Fruit fly (Drosophila melanogaster) whole organism, embryonic: ENCODE results near the gene Mon1.
A peak's percentile ranks its signal among the peaks of the same experiment; 100 is the strongest.

Source experiments
- CG12744 ChIP-seq: fragments of 200-800 bp; sonication (Bioruptor generic); optimal IDR thresholded peaks from 2 replicates; lab custom pipeline; 2016; ENCODE audit warnings: missing biosample characterization, missing genetic modification characterization
- CG1529 ChIP-seq: fragments of 200-800 bp; sonication (Bioruptor generic); optimal IDR thresholded peaks from 3 replicates; lab custom pipeline; 2018; ENCODE audit warnings: missing biosample characterization, missing genetic modification characterization
- CG15479 ChIP-seq: fragments of 200-800 bp; sonication (Bioruptor generic); optimal IDR thresholded peaks from 3 replicates; lab custom pipeline; 2019; ENCODE audit warnings: missing biosample characterization, mild to moderate bottlenecking, missing genetic modification characterization, moderate library complexity
- CG17829 ChIP-seq: fragments of 200-800 bp; optimal IDR thresholded peaks from 2 replicates; lab custom pipeline; 2019; ENCODE audit warnings: missing biosample characterization, mild to moderate bottlenecking, missing genetic modification characterization, moderate library complexity
- CG2116 ChIP-seq: fragments of 200-800 bp; sonication (Bioruptor generic); optimal IDR thresholded peaks from 3 replicates; lab custom pipeline; 2018; ENCODE audit warnings: missing biosample characterization, mild to moderate bottlenecking, missing genetic modification characterization
- CG2120 ChIP-seq: fragments of 200-800 bp; sonication (Bioruptor generic); optimal IDR thresholded peaks from 3 replicates; lab custom pipeline; 2016; ENCODE audit warnings: missing biosample characterization, missing genetic modification characterization
- CG2199 ChIP-seq: fragments of 200-800 bp; sonication (Bioruptor generic); IDR thresholded peaks from 3 replicates; pipeline ENCODE4 v1.3.6; 2022; ENCODE audit warnings: missing biosample characterization, missing genetic modification characterization
- CG2678 ChIP-seq: fragments of 200-800 bp; sonication (Bioruptor generic); optimal IDR thresholded peaks from 3 replicates; lab custom pipeline; 2019; ENCODE audit warnings: missing biosample characterization, mild to moderate bottlenecking, missing genetic modification characterization, moderate library complexity
- CG31365 ChIP-seq: fragments of 200-800 bp; sonication (Bioruptor generic); optimal IDR thresholded peaks from 2 replicates; lab custom pipeline; 2018; ENCODE audit warnings: missing biosample characterization, mild to moderate bottlenecking, missing genetic modification characterization
- CG33557 ChIP-seq: fragments of 200-800 bp; sonication (Bioruptor generic); optimal IDR thresholded peaks from 2 replicates; lab custom pipeline; 2019; ENCODE audit warnings: missing biosample characterization, mild to moderate bottlenecking, missing genetic modification characterization, moderate library complexity
- CG3838 ChIP-seq: fragments of 200-800 bp; sonication (Bioruptor generic); optimal IDR thresholded peaks from 3 replicates; lab custom pipeline; 2016; ENCODE audit warnings: missing biosample characterization, missing genetic modification characterization
- CG3995 ChIP-seq: fragments of 200-800 bp; sonication (Bioruptor generic); optimal IDR thresholded peaks from 3 replicates; lab custom pipeline; 2016; ENCODE audit warnings: missing biosample characterization, missing genetic modification characterization
- CG4282 ChIP-seq: fragments of 200-800 bp; sonication (Bioruptor generic); optimal IDR thresholded peaks from 2 replicates; lab custom pipeline; 2016; ENCODE audit warnings: missing biosample characterization, missing genetic modification characterization
- CG43689 ChIP-seq: fragments of 200-800 bp; sonication (Bioruptor generic); IDR thresholded peaks from 2 replicates; pipeline ENCODE4 v1.3.6; 2022; ENCODE audit warnings: missing biosample characterization, missing genetic modification characterization
- CG4730 ChIP-seq: fragments of 200-800 bp; sonication (Bioruptor generic); IDR thresholded peaks from 2 replicates; pipeline ENCODE4 v1.3.6; 2022; ENCODE audit warnings: missing biosample characterization, missing genetic modification characterization
- CoRest ChIP-seq: fragments of 200-800 bp; sonication (Bioruptor generic); optimal IDR thresholded peaks from 3 replicates; lab custom pipeline; 2018; ENCODE audit warnings: missing biosample characterization, mild to moderate bottlenecking, missing genetic modification characterization, moderate library complexity
- Dref ChIP-seq: fragments of 200-800 bp; sonication (Bioruptor generic); IDR thresholded peaks from 2 replicates; pipeline ENCODE4 v1.3.6; 2022; ENCODE audit warnings: missing biosample characterization, missing genetic modification characterization
- Drgx ChIP-seq: fragments of 200-800 bp; sonication (Bioruptor generic); IDR thresholded peaks from 2 replicates; pipeline ENCODE4 v1.3.6; 2022; ENCODE audit warnings: missing biosample characterization, missing genetic modification characterization
- Gsc ChIP-seq: fragments of 200-800 bp; sonication (Bioruptor generic); IDR thresholded peaks from 2 replicates; pipeline ENCODE4 v1.3.6; 2022; ENCODE audit warnings: missing biosample characterization, missing genetic modification characterization
- Gug ChIP-seq: fragments of 200-800 bp; sonication (Bioruptor generic); IDR thresholded peaks from 4 replicates; pipeline ENCODE4 v1.3.6; 2022; ENCODE audit warnings: missing biosample characterization, missing genetic modification characterization
- Med ChIP-seq: fragments of 200-800 bp; sonication (Bioruptor generic); peaks from one replicate; lab custom pipeline; 2016; ENCODE audit warnings: missing biosample characterization, missing genetic modification characterization, mild to moderate bottlenecking, inconsistent platforms, moderate library complexity
- Pdp1 ChIP-seq, 2 experiments: fragments of 200-800 bp; sonication (Bioruptor generic); optimal IDR thresholded peaks; 3 replicates each; lab custom pipeline; 2016; ENCODE audit warnings: missing biosample characterization in 2 of 2, missing genetic modification characterization in 2 of 2, mild to moderate bottlenecking in 1 of 2, moderate library complexity in 1 of 2
- Ptx1 ChIP-seq: fragments of 200-800 bp; sonication (Bioruptor generic); IDR thresholded peaks from 2 replicates; pipeline ENCODE4 v1.3.6; 2022; ENCODE audit warnings: missing biosample characterization, missing genetic modification characterization
- Rx ChIP-seq: fragments of 200-800 bp; sonication (Bioruptor generic); IDR thresholded peaks from 2 replicates; pipeline ENCODE4 v1.3.6; 2022; ENCODE audit warnings: missing biosample characterization, missing genetic modification characterization
- Side ChIP-seq: fragments of 200-800 bp; sonication (Bioruptor generic); optimal IDR thresholded peaks from 2 replicates; lab custom pipeline; 2016; ENCODE audit warnings: missing biosample characterization, missing genetic modification characterization
- Tbp ChIP-seq: fragments of >200 bp; optimal IDR thresholded peaks from 2 replicates; lab custom pipeline; 2018; ENCODE audit warnings: missing biosample characterization, missing genetic modification characterization
- ab ChIP-seq: fragments of 200-800 bp; sonication (Bioruptor generic); optimal IDR thresholded peaks from 2 replicates; lab custom pipeline; 2016; ENCODE audit warnings: missing biosample characterization, missing genetic modification characterization
- ac ChIP-seq: fragments of 200-800 bp; sonication (Bioruptor generic); optimal IDR thresholded peaks from 3 replicates; lab custom pipeline; 2017; ENCODE audit warnings: missing biosample characterization, mild to moderate bottlenecking, missing genetic modification characterization
- az2 ChIP-seq: fragments of 200-800 bp; sonication (Bioruptor generic); optimal IDR thresholded peaks from 3 replicates; lab custom pipeline; 2016; ENCODE audit warnings: missing biosample characterization, missing genetic modification characterization
- bcd ChIP-seq: fragments of 200-800 bp; sonication (Bioruptor generic); optimal IDR thresholded peaks from 2 replicates; lab custom pipeline; 2017; ENCODE audit warnings: missing biosample characterization, mild to moderate bottlenecking, missing genetic modification characterization
- cas ChIP-seq: fragments of 200-800 bp; sonication (Bioruptor generic); IDR thresholded peaks from 2 replicates; pipeline ENCODE4 v1.3.6; 2022; ENCODE audit warnings: missing biosample characterization, missing genetic modification characterization
- chm ChIP-seq: fragments of 200-800 bp; sonication (Bioruptor generic); IDR thresholded peaks from 2 replicates; pipeline ENCODE4 v1.3.6; 2022; ENCODE audit warnings: missing biosample characterization, missing genetic modification characterization
- fd3F ChIP-seq: fragments of 200-800 bp; sonication (Bioruptor generic); optimal IDR thresholded peaks from 2 replicates; lab custom pipeline; 2018; ENCODE audit warnings: missing biosample characterization, mild to moderate bottlenecking, missing genetic modification characterization, moderate library complexity
- fd96Cb ChIP-seq: fragments of 200-800 bp; sonication (Bioruptor generic); optimal IDR thresholded peaks from 2 replicates; lab custom pipeline; 2018; ENCODE audit warnings: missing biosample characterization, mild to moderate bottlenecking, missing genetic modification characterization, moderate library complexity
- gcm ChIP-seq: fragments of 200-800 bp; sonication (Bioruptor generic); optimal IDR thresholded peaks from 2 replicates; lab custom pipeline; 2019; ENCODE audit warnings: missing biosample characterization, mild to moderate bottlenecking, missing genetic modification characterization, moderate library complexity
- grau ChIP-seq: fragments of 200-800 bp; optimal IDR thresholded peaks from 3 replicates; lab custom pipeline; 2019; ENCODE audit warnings: missing biosample characterization, mild to moderate bottlenecking, missing genetic modification characterization, moderate library complexity
- ham ChIP-seq: fragments of 200-800 bp; sonication (Bioruptor generic); IDR thresholded peaks from 2 replicates; pipeline ENCODE4 v1.3.6; 2022; ENCODE audit warnings: missing biosample characterization, missing genetic modification characterization
- org-1 ChIP-seq: fragments of 200-800 bp; sonication (Bioruptor generic); optimal IDR thresholded peaks from 2 replicates; lab custom pipeline; 2017; ENCODE audit warnings: missing biosample characterization, missing genetic modification characterization
- prd ChIP-seq, 3 experiments: fragments of >200 bp in 2 of 3; fragments of 200-800 bp in 1 of 3; sonication (Bioruptor generic) in 1 of 3; optimal IDR thresholded peaks in 2 of 3; IDR thresholded peaks in 1 of 3; 2 replicates in 2 of 3; 3 replicates in 1 of 3; pipeline versions ENCODE4 v1.3.6 to Lab custom; 2017 to 2022; ENCODE audit warnings: missing biosample characterization in 1 of 3, missing genetic modification characterization in 1 of 3
- row ChIP-seq: fragments of 200-800 bp; sonication (Bioruptor generic); IDR thresholded peaks from 3 replicates; pipeline ENCODE4 v1.3.6; 2022; ENCODE audit warnings: missing biosample characterization, missing genetic modification characterization
- salm ChIP-seq: fragments of 200-800 bp; sonication (Bioruptor generic); optimal IDR thresholded peaks from 2 replicates; lab custom pipeline; 2018; ENCODE audit warnings: missing biosample characterization, mild to moderate bottlenecking, missing genetic modification characterization
- slbo ChIP-seq: fragments of 200-800 bp; sonication (Bioruptor generic); IDR thresholded peaks from 2 replicates; pipeline ENCODE4 v1.3.6; 2022; ENCODE audit warnings: missing biosample characterization, missing genetic modification characterization
- slp2 ChIP-seq: fragments of 200-800 bp; sonication (Bioruptor generic); optimal IDR thresholded peaks from 2 replicates; lab custom pipeline; 2016; ENCODE audit warnings: missing biosample characterization, missing genetic modification characterization
- ssp ChIP-seq: fragments of 200-800 bp; sonication (Bioruptor generic); IDR thresholded peaks from 2 replicates; pipeline ENCODE4 v1.3.6; 2022; ENCODE audit warnings: missing biosample characterization, missing genetic modification characterization
- stc ChIP-seq: fragments of 200-800 bp; sonication (Bioruptor generic); IDR thresholded peaks from 2 replicates; pipeline ENCODE4 v1.3.6; 2022; ENCODE audit warnings: missing biosample characterization, missing genetic modification characterization
- tx ChIP-seq: fragments of 200-800 bp; sonication (Bioruptor generic); optimal IDR thresholded peaks from 2 replicates; lab custom pipeline; 2016; ENCODE audit warnings: missing biosample characterization, missing genetic modification characterization
- unpg ChIP-seq: fragments of 200-800 bp; sonication (Bioruptor generic); optimal IDR thresholded peaks from 3 replicates; lab custom pipeline; 2018; ENCODE audit warnings: missing biosample characterization, mild to moderate bottlenecking, missing genetic modification characterization, moderate library complexity
- vvl ChIP-seq: fragments of 200-800 bp; sonication (Bioruptor generic); IDR thresholded peaks from 2 replicates; pipeline ENCODE4 v1.3.6; 2022; ENCODE audit warnings: missing biosample characterization, missing genetic modification characterization
- wdn ChIP-seq: fragments of 200-800 bp; sonication (Bioruptor generic); IDR thresholded peaks from 2 replicates; pipeline ENCODE4 v1.3.6; 2022; ENCODE audit warnings: missing biosample characterization, missing genetic modification characterization

Gene Mon1

dm6 chr2L:4836193-4836592, 14.2 kb upstream of the Mon1 start:
- TF ChIP-seq fd3F (GFP tag; lab: Kevin White, UChicago) (no peak), Gug (GFP tag; lab: Robert Waterston, UW) (peak; percentile 6; the same call in 1 of the 4 replicates), slp2 (no peak), grau (tag; lab: Kevin White, UChicago) (peak; percentile 49), CG2678 (peak; percentile 3), Pdp1 (GFP tag; optimal IDR thresholded peaks at IDR 0.05; lab: Kevin White, UChicago) (peak in 1 of 2 experiments; percentile 14), ham (GFP tag; lab: Robert Waterston, UW) (no peak), Drgx (GFP tag; lab: Robert Waterston, UW) (peak; percentile 29; the same call in 1 of the 2 replicates), Med (peak; percentile 58), row (GFP tag; lab: Robert Waterston, UW) (peak; percentile 41; the same call in 2 of the 3 replicates), slbo (GFP tag; lab: Robert Waterston, UW) (peak; percentile 22; the same call in 1 of the 2 replicates)
- TF ChIP-seq, all 482 proteins: peak for 8

DNA sequence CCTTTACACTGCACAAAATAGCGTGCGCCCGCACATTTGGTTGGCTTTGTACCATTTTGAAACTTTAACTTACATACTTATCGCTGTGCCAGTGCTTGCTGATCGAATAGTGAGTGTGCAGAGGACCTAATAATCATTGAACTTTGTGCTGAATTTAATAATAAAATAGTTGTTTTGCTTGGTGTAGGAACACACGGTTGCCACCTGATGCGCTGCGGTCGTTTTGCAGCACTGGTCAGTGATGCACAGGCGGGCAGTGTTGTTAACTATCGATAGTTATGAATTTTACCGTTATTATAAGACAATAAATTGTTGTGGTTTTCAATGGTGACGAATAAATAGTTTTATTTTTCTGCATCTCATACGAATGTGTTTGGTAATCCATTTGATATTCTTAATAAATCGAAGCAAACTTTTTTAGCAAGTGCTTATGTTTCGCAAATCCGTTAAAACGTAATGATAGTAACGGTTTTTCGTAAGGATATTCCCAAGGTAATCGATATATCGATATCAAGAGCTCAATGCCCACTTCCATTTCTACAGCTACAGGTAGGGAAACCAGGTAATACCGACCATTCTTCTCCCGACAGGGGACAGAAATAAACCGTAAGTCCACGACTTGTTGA, 12.6 kb upstream of the Mon1 start, which contains the start of the genes tank and CG12194:
Gene tank (minus strand): TSS at position 228 of the 626 bp plus-strand sequence.
Gene CG12194 (plus strand): TSS at position 576 of the 626 bp plus-strand sequence.
- TF ChIP-seq tx (GFP tag; lab: Kevin White, UChicago): peak; percentile 99
- TF ChIP-seq prd (optimal IDR thresholded peaks at IDR 0.05; lab: Kevin White, UChicago): no peak
- TF ChIP-seq prd (GFP tag; IDR thresholded peaks at IDR 0.05; lab: Robert Waterston, UW): peak; percentile 100
- peak; percentile 99 for TF ChIP-seq org-1 (GFP tag; lab: Kevin White, UChicago)
- TF ChIP-seq CG12744: peak; percentile 98
- TF ChIP-seq cas (GFP tag; lab: Robert Waterston, UW): peak; percentile 98
- peak; percentile 99 for TF ChIP-seq stc (GFP tag; lab: Robert Waterston, UW)
- peak; percentile 100 for TF ChIP-seq Ptx1 (GFP tag; lab: Robert Waterston, UW)
- TF ChIP-seq CG31365 (tag; lab: Kevin White, UChicago): peak; percentile 91
- peak; percentile 76 for TF ChIP-seq Dref (GFP tag; lab: Robert Waterston, UW)
- TF ChIP-seq Gsc (GFP tag; lab: Robert Waterston, UW): peak; percentile 99
- TF ChIP-seq CG1529 (GFP tag; lab: Kevin White, UChicago): peak; percentile 98
- TF ChIP-seq Rx: peak; percentile 99
- TF ChIP-seq ssp (GFP tag; lab: Robert Waterston, UW): peak; percentile 95
- peak; percentile 90 for TF ChIP-seq CG2116 (GFP tag; lab: Kevin White, UChicago)
- peak; percentile 99 for TF ChIP-seq CG43689 (GFP tag; lab: Robert Waterston, UW)
- TF ChIP-seq bcd (GFP tag; lab: Kevin White, UChicago): peak; percentile 99
- peak; percentile 95 for TF ChIP-seq ac (GFP tag; lab: Kevin White, UChicago)
- peak; percentile 98 for TF ChIP-seq gcm
- peak; percentile 82 for TF ChIP-seq CG33557 (GFP tag; lab: Kevin White, UChicago)
- TF ChIP-seq fd96Cb (tag; lab: Kevin White, UChicago): peak; percentile 99
- peak; percentile 99 for TF ChIP-seq CG4730
- TF ChIP-seq vvl (GFP tag; lab: Robert Waterston, UW): peak; percentile 100
- peak; percentile 99 for TF ChIP-seq CG2120 (GFP tag; lab: Kevin White, UChicago)
- peak; percentile 99 for TF ChIP-seq chm (GFP tag; lab: Robert Waterston, UW)
- peak; percentile 100 for TF ChIP-seq CG2199
- peak; percentile 98 for TF ChIP-seq ab (GFP tag; lab: Kevin White, UChicago)
- TF ChIP-seq CG4282 (GFP tag; lab: Kevin White, UChicago): peak; percentile 98
- TF ChIP-seq Tbp (GFP tag; lab: Kevin White, UChicago): no peak
- peak; percentile 99 for TF ChIP-seq Side (GFP tag; lab: Kevin White, UChicago)
- TF ChIP-seq grau (tag; lab: Kevin White, UChicago): peak; percentile 97
- TF ChIP-seq CoRest: peak; percentile 98
- peak; percentile 98 for TF ChIP-seq salm (tag; lab: Kevin White, UChicago)
- peak; percentile 99 for TF ChIP-seq wdn (GFP tag; lab: Robert Waterston, UW)
- TF ChIP-seq az2 (GFP tag; lab: Kevin White, UChicago): peak; percentile 100
- peak; percentile 72 for TF ChIP-seq CG3995
- peak; percentile 26 for TF ChIP-seq CG15479 (GFP tag; lab: Kevin White, UChicago)
- peak; percentile 98 for TF ChIP-seq CG17829 (tag; lab: Kevin White, UChicago)
- TF ChIP-seq CG3838 (GFP tag; lab: Kevin White, UChicago): peak; percentile 97
- TF ChIP-seq unpg: peak; percentile 99
